Worm (Caenorhabditis elegans) whole organism, L4/young adult: ENCODE measurements around the gene dmsr-12.

ENCODE experiments used
- W03F9.2 ChIP-seq: fragments of 150-350 bp; optimal IDR thresholded peaks from 2 replicates; lab custom pipeline; 2014; ENCODE audit warnings: missing biosample characterization, missing genetic modification characterization
- dao-5 ChIP-seq: sonication (generic microtip); optimal IDR thresholded peaks from 2 replicates; lab custom pipeline; 2016; ENCODE audit warnings: missing genotype, missing genetic modification characterization, moderate library complexity, missing compliant biosample characterization
- him-1 ChIP-seq: sonication (generic microtip); optimal IDR thresholded peaks from 2 replicates; lab custom pipeline; 2016; ENCODE audit warnings: missing genotype, missing genetic modification reagents, missing genetic modification characterization, missing compliant biosample characterization

DNA sequence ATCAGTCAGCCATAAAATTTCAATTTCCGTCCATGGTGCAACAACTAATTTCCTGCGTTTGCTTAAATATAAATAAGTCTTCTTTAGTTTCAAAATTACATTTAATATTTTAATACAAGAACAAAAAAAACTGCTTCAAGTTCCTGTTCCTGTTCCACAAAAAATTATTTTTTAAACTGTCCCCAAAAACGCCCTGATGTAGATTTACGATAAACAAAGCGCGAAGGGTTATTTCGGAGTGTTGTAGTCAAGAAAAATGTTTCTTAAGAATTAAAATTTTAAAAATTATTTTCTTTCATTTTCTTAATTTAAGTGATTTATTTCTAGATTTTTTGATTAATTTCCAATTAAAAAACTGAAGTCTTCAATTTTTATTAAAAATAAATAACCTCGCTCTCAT lies 32.4 kb upstream of the dmsr-12 start, which contains the start of gene T15B7.15:
- TF ChIP-seq W03F9.2 = no peak
- no peak for TF ChIP-seq him-1 (tag; lab: Kevin White, UChicago)
- TF ChIP-seq dao-5 (tag; lab: Kevin White, UChicago) = no peak
